Worm (Caenorhabditis elegans): ENCODE measurements around the gene C01G12.7.

DNA sequence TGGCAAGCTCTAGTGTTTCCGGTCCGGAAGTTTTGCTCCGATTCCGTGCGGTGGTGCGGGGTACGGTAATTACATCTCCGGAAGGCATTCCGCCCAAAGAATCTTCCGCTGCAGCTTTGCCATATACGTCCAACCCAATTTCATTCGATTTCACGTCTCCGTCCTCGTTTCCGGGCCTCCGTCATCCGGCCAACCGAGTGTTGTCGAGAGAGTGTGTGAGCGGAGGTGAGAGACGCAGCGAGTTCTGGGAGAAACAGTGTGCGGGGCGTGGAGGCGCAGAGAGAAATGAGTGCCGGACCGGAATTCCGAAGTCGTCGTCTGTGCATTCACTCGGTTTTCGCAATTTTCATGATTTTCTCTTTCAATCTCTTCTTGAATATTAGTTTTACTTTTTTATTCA, 22.4 kb downstream of the C01G12.7 start:
- TF ChIP-seq him-1 (tag; optimal IDR thresholded peaks at IDR 0.05) = no peak
- no peak for TF ChIP-seq W03F9.2 (tag; optimal IDR thresholded peaks at IDR 0.05)

All from whole organism, L4/young adult.